Worm (Caenorhabditis elegans): ENCODE results near the gene gst-3.

DNA sequence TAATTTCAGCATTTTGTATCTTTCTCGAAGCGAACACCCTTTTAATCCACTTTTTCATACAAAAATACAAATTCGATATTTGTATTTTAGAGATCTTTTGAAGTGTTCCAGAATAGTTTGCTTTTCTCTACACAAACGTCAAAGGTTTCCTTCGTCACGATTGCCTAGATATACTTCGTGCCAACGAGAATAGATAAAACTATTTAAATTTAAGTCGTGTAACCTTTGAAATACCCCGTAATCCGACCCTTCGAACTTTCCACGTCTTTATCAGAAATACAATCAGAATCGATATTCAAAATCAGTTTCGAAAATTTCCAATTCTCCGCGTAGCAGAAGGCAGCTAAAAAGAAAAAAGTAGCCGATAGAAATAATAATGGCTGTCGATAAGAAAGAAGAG is 49.7 kb downstream of the gst-3 start, which contains the start of gene ttbk-5:
- TF ChIP-seq fos-1 (tag; optimal IDR thresholded peaks at IDR 0.05) (no peak), lin-39 (tag; optimal IDR thresholded peaks at IDR 0.05) (no peak), zag-1 (tag; optimal IDR thresholded peaks at IDR 0.05) (no peak), dpl-1 (GFP tag; optimal IDR thresholded peaks at IDR 0.05) (no peak), ztf-4 (tag; optimal IDR thresholded peaks at IDR 0.05) (no peak)
